Worm (Caenorhabditis elegans) whole organism, L4 larva: ENCODE data around the gene F33G12.3.

Source experiments
- daf-19 ChIP-seq: fragments of 200-800 bp; sonication (Bioruptor generic); conservative IDR thresholded peaks from 2 replicates; pipeline ENCODE4 v1.3.6; 2022; ENCODE audit warnings: missing genetic modification characterization, missing compliant biosample characterization
- dpl-1 ChIP-seq: fragments of 150-350 bp; optimal IDR thresholded peaks from 2 replicates; lab custom pipeline; 2014; ENCODE audit warnings: missing biosample characterization, missing genetic modification reagents, missing genetic modification characterization
- fos-1 ChIP-seq: fragments of 150-350 bp; optimal IDR thresholded peaks from 2 replicates; lab custom pipeline; 2014; ENCODE audit warnings: missing biosample characterization, missing genetic modification characterization
- lim-7 ChIP-seq: fragments of 200-800 bp; sonication (Bioruptor generic); IDR thresholded peaks from 2 replicates; pipeline ENCODE4 v1.3.6; 2022; ENCODE audit warnings: missing genetic modification characterization, missing compliant biosample characterization
- nhr-111 ChIP-seq: fragments of 200-800 bp; sonication (Bioruptor generic); optimal IDR thresholded peaks from 2 replicates; lab custom pipeline; 2018; ENCODE audit warnings: mild to moderate bottlenecking, missing genetic modification characterization, missing compliant biosample characterization

- TF ChIP-seq nhr-111 (GFP tag; lab: Kevin White, UChicago) = no peak
- no peak for TF ChIP-seq lim-7 (GFP tag; lab: Robert Waterston, UW)
- TF ChIP-seq daf-19 (GFP tag; lab: Robert Waterston, UW) = no peak
- TF ChIP-seq fos-1 (tag; lab: Kevin White, UChicago) = no peak
- no peak for TF ChIP-seq dpl-1
Measured at ce11 chrII:5047279-5047678, 13.4 kb upstream of the F33G12.3 start.
